Fruit fly (Drosophila melanogaster) whole organism, embryonic: ENCODE measurements around the gene Tep4.

Experiments used
- CG10147 ChIP-seq: fragments of 200-800 bp; sonication (Bioruptor generic); optimal IDR thresholded peaks from 2 replicates; lab custom pipeline; 2019; ENCODE audit warnings: missing biosample characterization, mild to moderate bottlenecking, missing genetic modification characterization, moderate library complexity
- CG1024 ChIP-seq: fragments of 200-800 bp; sonication (Bioruptor generic); IDR thresholded peaks from 2 replicates; pipeline ENCODE4 v1.3.6; 2022; ENCODE audit warnings: missing biosample characterization, missing genetic modification characterization
- CG11093 ChIP-seq: fragments of 200-800 bp; sonication (Bioruptor generic); IDR thresholded peaks from 3 replicates; pipeline ENCODE4 v1.3.6; 2022; ENCODE audit warnings: missing biosample characterization, missing genetic modification characterization
- CG11504 ChIP-seq: fragments of 200-800 bp; sonication (Bioruptor generic); optimal IDR thresholded peaks from 3 replicates; lab custom pipeline; 2019; ENCODE audit warnings: missing biosample characterization, mild to moderate bottlenecking, missing genetic modification characterization, moderate library complexity
- CG12104 ChIP-seq: fragments of 200-800 bp; sonication (Bioruptor generic); optimal IDR thresholded peaks from 3 replicates; lab custom pipeline; 2016; ENCODE audit warnings: missing biosample characterization, missing genetic modification characterization
- CG12744 ChIP-seq: fragments of 200-800 bp; sonication (Bioruptor generic); optimal IDR thresholded peaks from 2 replicates; lab custom pipeline; 2016; ENCODE audit warnings: missing biosample characterization, missing genetic modification characterization
- CG18262 ChIP-seq: fragments of 200-800 bp; optimal IDR thresholded peaks from 3 replicates; lab custom pipeline; 2019; ENCODE audit warnings: missing biosample characterization, mild to moderate bottlenecking, missing genetic modification characterization, moderate library complexity
- CG3065 ChIP-seq: fragments of 200-800 bp; sonication (Bioruptor generic); optimal IDR thresholded peaks from 2 replicates; lab custom pipeline; 2016; ENCODE audit warnings: missing biosample characterization, missing genetic modification characterization
- CG3407 ChIP-seq: fragments of 200-800 bp; sonication (Bioruptor generic); optimal IDR thresholded peaks from 2 replicates; lab custom pipeline; 2018; ENCODE audit warnings: missing biosample characterization, mild to moderate bottlenecking, missing genetic modification characterization
- CG34422 ChIP-seq: fragments of 200-800 bp; sonication (Bioruptor generic); IDR thresholded peaks from 3 replicates; pipeline ENCODE4 v1.3.6; 2022; ENCODE audit warnings: missing biosample characterization, missing genetic modification characterization
- CG4282 ChIP-seq: fragments of 200-800 bp; sonication (Bioruptor generic); optimal IDR thresholded peaks from 2 replicates; lab custom pipeline; 2016; ENCODE audit warnings: missing biosample characterization, missing genetic modification characterization
- CG6175 ChIP-seq: fragments of 200-800 bp; sonication (Bioruptor generic); IDR thresholded peaks from 3 replicates; pipeline ENCODE4 v1.3.6; 2022; ENCODE audit warnings: missing biosample characterization, missing genetic modification characterization
- CG6854 ChIP-seq: fragments of 200-800 bp; sonication (Bioruptor generic); optimal IDR thresholded peaks from 3 replicates; lab custom pipeline; 2017; ENCODE audit warnings: missing biosample characterization, mild to moderate bottlenecking, missing genetic modification characterization
- CG7963 ChIP-seq: fragments of 200-800 bp; sonication (Bioruptor generic); IDR thresholded peaks from 3 replicates; pipeline ENCODE4 v1.3.6; 2022; ENCODE audit warnings: missing biosample characterization, missing genetic modification characterization; ENCODE audit not compliant: partially characterized antibody
- CG8924 ChIP-seq: fragments of 200-800 bp; optimal IDR thresholded peaks from 3 replicates; lab custom pipeline; 2019; ENCODE audit warnings: missing biosample characterization, mild to moderate bottlenecking, missing genetic modification characterization, moderate library complexity
- Camta ChIP-seq: fragments of 200-800 bp; sonication (Bioruptor generic); optimal IDR thresholded peaks from 2 replicates; lab custom pipeline; 2016; ENCODE audit warnings: missing biosample characterization, missing genetic modification characterization
- Dad ChIP-seq: fragments of 200-800 bp; sonication (Bioruptor generic); optimal IDR thresholded peaks from 3 replicates; lab custom pipeline; 2016; ENCODE audit warnings: missing biosample characterization, missing genetic modification characterization
- Gsc ChIP-seq: fragments of 200-800 bp; sonication (Bioruptor generic); IDR thresholded peaks from 2 replicates; pipeline ENCODE4 v1.3.6; 2022; ENCODE audit warnings: missing biosample characterization, missing genetic modification characterization
- HLH3B ChIP-seq: fragments of 200-800 bp; sonication (Bioruptor generic); IDR thresholded peaks from 2 replicates; pipeline ENCODE4 v1.3.6; 2022; ENCODE audit warnings: missing biosample characterization, missing genetic modification characterization
- HLH54F ChIP-seq: fragments of 200-800 bp; sonication (Bioruptor generic); optimal IDR thresholded peaks from 3 replicates; lab custom pipeline; 2016; ENCODE audit warnings: missing biosample characterization, missing genetic modification characterization
- MBD-R2 ChIP-seq: fragments of 200-800 bp; sonication (Bioruptor generic); IDR thresholded peaks from 2 replicates; pipeline ENCODE4 v1.3.6; 2022; ENCODE audit warnings: missing biosample characterization, missing genetic modification characterization
- NfI ChIP-seq: fragments of 200-800 bp; sonication (Bioruptor generic); optimal IDR thresholded peaks from 3 replicates; lab custom pipeline; 2018; ENCODE audit warnings: missing biosample characterization, mild to moderate bottlenecking, missing genetic modification characterization, moderate library complexity
- Oli ChIP-seq: fragments of 200-800 bp; sonication (Bioruptor generic); optimal IDR thresholded peaks from 2 replicates; lab custom pipeline; 2018; ENCODE audit warnings: missing biosample characterization, mild to moderate bottlenecking, missing genetic modification characterization, moderate library complexity
- Ptx1 ChIP-seq: fragments of 200-800 bp; sonication (Bioruptor generic); IDR thresholded peaks from 2 replicates; pipeline ENCODE4 v1.3.6; 2022; ENCODE audit warnings: missing biosample characterization, missing genetic modification characterization
- Rx ChIP-seq: fragments of 200-800 bp; sonication (Bioruptor generic); IDR thresholded peaks from 2 replicates; pipeline ENCODE4 v1.3.6; 2022; ENCODE audit warnings: missing biosample characterization, missing genetic modification characterization
- Sry-δ ChIP-seq: fragments of 200-800 bp; sonication (Bioruptor generic); optimal IDR thresholded peaks from 2 replicates; lab custom pipeline; 2016; ENCODE audit warnings: missing biosample characterization, missing genetic modification characterization
- Xrp1 ChIP-seq: fragments of 200-800 bp; sonication (Bioruptor generic); IDR thresholded peaks from 2 replicates; pipeline ENCODE4 v1.3.6; 2022; ENCODE audit warnings: missing biosample characterization, missing genetic modification characterization
- az2 ChIP-seq: fragments of 200-800 bp; sonication (Bioruptor generic); optimal IDR thresholded peaks from 3 replicates; lab custom pipeline; 2016; ENCODE audit warnings: missing biosample characterization, missing genetic modification characterization
- chinmo ChIP-seq: fragments of 200-800 bp; sonication (Bioruptor generic); IDR thresholded peaks from 4 replicates; pipeline ENCODE4 v1.3.6; 2022; ENCODE audit warnings: missing biosample characterization, missing genetic modification characterization; ENCODE audit not compliant: partially characterized antibody
- dpn ChIP-seq, 2 experiments: fragments of 200-800 bp; sonication (Bioruptor generic); optimal IDR thresholded peaks; 3 replicates each; lab custom pipeline; 2016; ENCODE audit warnings: missing biosample characterization in 2 of 2, missing genetic modification characterization in 2 of 2
- esg ChIP-seq: fragments of 200-800 bp; sonication (Bioruptor generic); conservative IDR thresholded peaks from 2 replicates; pipeline ENCODE4 v1.3.6; 2022; ENCODE audit warnings: missing biosample characterization, missing genetic modification characterization
- eve ChIP-seq, 2 experiments: fragments of >200 bp; optimal IDR thresholded peaks; 2 replicates each; lab custom pipeline; 2017; ENCODE audit warnings: missing biosample characterization in 2 of 2, missing genetic modification characterization in 2 of 2
- ewg ChIP-seq: fragments of 200-800 bp; sonication (Bioruptor generic); optimal IDR thresholded peaks from 3 replicates; lab custom pipeline; 2017; ENCODE audit warnings: mild to moderate bottlenecking, missing biosample characterization, missing genetic modification reagents, missing genetic modification characterization
- fd96Cb ChIP-seq: fragments of 200-800 bp; sonication (Bioruptor generic); optimal IDR thresholded peaks from 2 replicates; lab custom pipeline; 2018; ENCODE audit warnings: missing biosample characterization, mild to moderate bottlenecking, missing genetic modification characterization, moderate library complexity
- gem ChIP-seq: fragments of 200-800 bp; sonication (Bioruptor generic); optimal IDR thresholded peaks from 2 replicates; lab custom pipeline; 2019; ENCODE audit warnings: missing biosample characterization, mild to moderate bottlenecking, missing genetic modification characterization, moderate library complexity
- ken ChIP-seq: fragments of 200-800 bp; sonication (Bioruptor generic); IDR thresholded peaks from 3 replicates; pipeline ENCODE4 v1.3.6; 2022; ENCODE audit warnings: missing biosample characterization, missing genetic modification characterization
- nom ChIP-seq: fragments of 200-800 bp; sonication (Bioruptor generic); optimal IDR thresholded peaks from 2 replicates; lab custom pipeline; 2017; ENCODE audit warnings: missing biosample characterization, missing genetic modification characterization, mild to moderate bottlenecking, moderate library complexity, missing genetic modification reagents
- odd ChIP-seq: fragments of 200-800 bp; sonication (Bioruptor generic); optimal IDR thresholded peaks from 2 replicates; lab custom pipeline; 2017; ENCODE audit warnings: missing biosample characterization, mild to moderate bottlenecking, missing genetic modification characterization
- pita ChIP-seq: fragments of 200-800 bp; sonication (Bioruptor generic); optimal IDR thresholded peaks from 2 replicates; lab custom pipeline; 2017; ENCODE audit warnings: missing biosample characterization, mild to moderate bottlenecking, missing genetic modification characterization
- seq ChIP-seq: fragments of 200-800 bp; sonication (Bioruptor generic); IDR thresholded peaks from 2 replicates; pipeline ENCODE4 v1.3.6; 2022; ENCODE audit warnings: missing biosample characterization, missing genetic modification characterization
- shn ChIP-seq: fragments of 200-800 bp; sonication (Bioruptor generic); optimal IDR thresholded peaks from 3 replicates; lab custom pipeline; 2016; ENCODE audit warnings: missing biosample characterization, missing genetic modification characterization
- stwl ChIP-seq: fragments of 200-800 bp; sonication (Bioruptor generic); optimal IDR thresholded peaks from 3 replicates; lab custom pipeline; 2018; ENCODE audit warnings: missing biosample characterization, mild to moderate bottlenecking, missing genetic modification characterization, moderate library complexity
- tin ChIP-seq: fragments of 200-800 bp; sonication (Bioruptor generic); optimal IDR thresholded peaks from 3 replicates; lab custom pipeline; 2016; ENCODE audit warnings: missing biosample characterization, missing genetic modification characterization
- trem ChIP-seq: fragments of 200-800 bp; optimal IDR thresholded peaks from 3 replicates; lab custom pipeline; 2019; ENCODE audit warnings: missing biosample characterization, mild to moderate bottlenecking, missing genetic modification characterization, moderate library complexity
- trh ChIP-seq: fragments of 200-800 bp; sonication (Bioruptor generic); optimal IDR thresholded peaks from 2 replicates; lab custom pipeline; 2016; ENCODE audit warnings: missing biosample characterization, missing genetic modification characterization
- tx ChIP-seq: fragments of 200-800 bp; sonication (Bioruptor generic); optimal IDR thresholded peaks from 2 replicates; lab custom pipeline; 2016; ENCODE audit warnings: missing biosample characterization, missing genetic modification characterization
- unc-4 ChIP-seq: fragments of 200-800 bp; sonication (Bioruptor generic); IDR thresholded peaks from 2 replicates; pipeline ENCODE4 v1.3.6; 2022; ENCODE audit warnings: missing biosample characterization, missing genetic modification characterization; ENCODE audit not compliant: partially characterized antibody
- zen2 ChIP-seq: fragments of 200-800 bp; sonication (Bioruptor generic); IDR thresholded peaks from 3 replicates; pipeline ENCODE4 v1.3.6; 2022; ENCODE audit warnings: missing biosample characterization, missing genetic modification characterization; ENCODE audit not compliant: partially characterized antibody
- zf30C ChIP-seq: fragments of 200-800 bp; sonication (Bioruptor generic); optimal IDR thresholded peaks from 3 replicates; lab custom pipeline; 2018; ENCODE audit warnings: missing biosample characterization, mild to moderate bottlenecking, missing genetic modification characterization

The Tep4 gene

DNA sequence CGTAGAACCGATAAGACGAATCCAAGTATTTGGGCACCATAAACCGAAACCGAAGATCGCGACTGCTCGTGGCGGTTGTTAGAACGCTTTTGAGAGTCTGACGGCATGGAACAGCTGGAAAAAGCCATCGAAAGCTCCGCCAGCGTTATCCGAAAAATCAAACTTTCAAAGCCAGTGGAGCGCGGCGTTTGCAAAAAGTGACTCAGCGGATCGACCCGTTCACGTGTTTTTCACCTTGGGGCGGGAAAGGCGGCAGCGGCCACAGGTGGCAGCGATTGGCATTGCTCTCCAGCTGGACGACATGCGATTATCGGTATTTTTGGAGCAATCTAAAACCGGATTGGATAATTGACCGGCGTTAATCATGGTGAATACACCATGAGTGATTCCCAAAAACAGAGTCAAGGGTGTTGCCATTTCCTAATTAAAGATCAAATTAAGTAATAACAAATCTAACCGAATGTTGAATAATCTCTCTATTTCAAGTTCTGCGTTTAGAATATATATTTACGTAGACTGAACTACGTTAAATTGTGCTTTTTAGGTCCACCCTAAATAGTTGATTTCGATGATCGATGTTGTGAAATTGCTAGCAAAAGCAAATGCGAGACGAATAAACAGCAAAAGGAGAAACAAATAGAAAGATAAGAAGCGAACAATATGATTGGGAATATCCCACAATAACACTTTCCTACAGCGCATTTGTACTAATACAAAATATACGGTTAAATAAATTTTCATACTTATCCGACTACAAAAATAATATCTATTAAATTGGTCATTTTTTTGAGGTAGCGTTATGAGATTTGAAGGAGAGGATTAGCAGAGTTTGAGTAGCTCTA is 1.2 kb upstream of the Tep4 start, which contains the start of gene CG10337 (continued):
- TF ChIP-seq odd (GFP tag; lab: Kevin White, UChicago) (peak; percentile 67), eve (GFP tag; optimal IDR thresholded peaks at IDR 0.05; lab: Kevin White, UChicago) (peak in 1 of 2 experiments; percentile 72), zf30C (GFP tag; lab: Kevin White, UChicago) (no peak), CG7963 (GFP tag; lab: Robert Waterston, UW) (no peak), Rx (GFP tag; lab: Robert Waterston, UW) (no peak), pita (no peak), unc-4 (GFP tag; lab: Robert Waterston, UW) (no peak), CG8924 (peak; percentile 58), CG12104 (GFP tag; lab: Kevin White, UChicago) (peak; percentile 7), tx (GFP tag; lab: Kevin White, UChicago) (peak; percentile 39), trem (tag; lab: Kevin White, UChicago) (no peak), Ptx1 (GFP tag; lab: Robert Waterston, UW) (peak; percentile 25; the same call in 1 of the 2 replicates), nom (GFP tag; lab: Kevin White, UChicago) (peak; percentile 79), Gsc (GFP tag; lab: Robert Waterston, UW) (no peak), CG3407 (GFP tag; lab: Kevin White, UChicago) (no peak), CG10147 (GFP tag; lab: Kevin White, UChicago) (peak; percentile 60), esg (GFP tag; lab: Robert Waterston, UW) (no peak), Dad (GFP tag; lab: Kevin White, UChicago) (no peak), ken (GFP tag; lab: Robert Waterston, UW) (no peak), CG6854 (peak; percentile 64), Sry-δ (GFP tag; lab: Kevin White, UChicago) (peak; percentile 7), HLH3B (GFP tag; lab: Robert Waterston, UW) (peak; percentile 36; the same call in 1 of the 2 replicates), chinmo (0 out of 4 replicates have a peak, but pooled peaks have one; percentile 32), ewg (GFP tag; lab: Kevin White, UChicago) (peak; percentile 5), NfI (peak; percentile 22), HLH54F (peak; percentile 37), gem (peak; percentile 70), CG3065 (GFP tag; lab: Kevin White, UChicago) (no peak), CG11093 (GFP tag; lab: Robert Waterston, UW) (no peak), Xrp1 (GFP tag; lab: Robert Waterston, UW) (peak; percentile 38), CG6175 (GFP tag; lab: Robert Waterston, UW) (peak; percentile 39; the same call in 1 of the 3 replicates), tin (GFP tag; lab: Kevin White, UChicago) (no peak), Camta (GFP tag; lab: Kevin White, UChicago) (no peak), fd96Cb (tag; lab: Kevin White, UChicago) (peak; percentile 4), CG18262 (tag; lab: Kevin White, UChicago) (peak; percentile 10), CG12744 (GFP tag; lab: Kevin White, UChicago) (no peak), MBD-R2 (peak; percentile 59; the same call in 1 of the 2 replicates), seq (GFP tag; lab: Robert Waterston, UW) (no peak), az2 (GFP tag; lab: Kevin White, UChicago) (peak; percentile 11), dpn (GFP tag; optimal IDR thresholded peaks at IDR 0.05; lab: Kevin White, UChicago) (peak; percentile 26 to 29), trh (GFP tag; lab: Kevin White, UChicago) (no peak), CG11504 (tag; lab: Kevin White, UChicago) (peak; percentile 64), shn (GFP tag; lab: Kevin White, UChicago) (peak; percentile 13), stwl (tag; lab: Kevin White, UChicago) (no peak), CG34422 (GFP tag; lab: Robert Waterston, UW) (no peak), Oli (tag; lab: Kevin White, UChicago) (no peak), CG4282 (GFP tag; lab: Kevin White, UChicago) (no peak), zen2 (GFP tag; lab: Robert Waterston, UW) (no peak), CG1024 (GFP tag; lab: Robert Waterston, UW) (no peak)
